Fruit fly (Drosophila melanogaster) whole organism, embryonic: ENCODE results near the gene CG33098.

ENCODE experiments used
- Atf3 ChIP-seq: fragments of 200-800 bp; sonication (Bioruptor generic); optimal IDR thresholded peaks from 3 replicates; lab custom pipeline; 2016; ENCODE audit warnings: missing biosample characterization, missing genetic modification characterization
- CG10431 ChIP-seq: fragments of 200-800 bp; sonication (Bioruptor generic); optimal IDR thresholded peaks from 3 replicates; lab custom pipeline; 2018; ENCODE audit warnings: missing biosample characterization, mild to moderate bottlenecking, missing genetic modification characterization
- CG11456 ChIP-seq: fragments of 200-800 bp; sonication (Bioruptor generic); IDR thresholded peaks from 3 replicates; pipeline ENCODE4 v1.3.6; 2022; ENCODE audit warnings: missing biosample characterization, missing genetic modification characterization
- CG12236 ChIP-seq: fragments of 200-800 bp; sonication (Bioruptor generic); optimal IDR thresholded peaks from 2 replicates; lab custom pipeline; 2016; ENCODE audit warnings: missing biosample characterization, missing genetic modification characterization
- CG12744 ChIP-seq: fragments of 200-800 bp; sonication (Bioruptor generic); optimal IDR thresholded peaks from 2 replicates; lab custom pipeline; 2016; ENCODE audit warnings: missing biosample characterization, missing genetic modification characterization
- CG13624 ChIP-seq: fragments of 200-800 bp; sonication (Bioruptor generic); optimal IDR thresholded peaks from 2 replicates; lab custom pipeline; 2016; ENCODE audit warnings: missing biosample characterization, missing genetic modification characterization
- CG14860 ChIP-seq: fragments of 200-800 bp; sonication (Bioruptor generic); IDR thresholded peaks from 3 replicates; pipeline ENCODE4 v1.3.6; 2022; ENCODE audit warnings: missing biosample characterization, missing genetic modification characterization; ENCODE audit not compliant: partially characterized antibody
- CG15011 ChIP-seq: fragments of 200-800 bp; sonication (Bioruptor generic); optimal IDR thresholded peaks from 3 replicates; lab custom pipeline; 2018; ENCODE audit warnings: missing biosample characterization, mild to moderate bottlenecking, missing genetic modification characterization
- CG16815 ChIP-seq: fragments of 200-800 bp; sonication (Bioruptor generic); optimal IDR thresholded peaks from 3 replicates; lab custom pipeline; 2017; ENCODE audit warnings: missing biosample characterization, mild to moderate bottlenecking, missing genetic modification characterization
- CG2120 ChIP-seq: fragments of 200-800 bp; sonication (Bioruptor generic); optimal IDR thresholded peaks from 3 replicates; lab custom pipeline; 2016; ENCODE audit warnings: missing biosample characterization, missing genetic modification characterization
- CG7271 ChIP-seq: fragments of 200-800 bp; sonication (Bioruptor generic); optimal IDR thresholded peaks from 2 replicates; lab custom pipeline; 2018; ENCODE audit warnings: missing biosample characterization, mild to moderate bottlenecking, missing genetic modification characterization, moderate library complexity
- CG8359 ChIP-seq: fragments of 200-800 bp; sonication (Bioruptor generic); optimal IDR thresholded peaks from 2 replicates; lab custom pipeline; 2017; ENCODE audit warnings: missing biosample characterization, mild to moderate bottlenecking, missing genetic modification characterization, borderline replicate concordance
- CG8924 ChIP-seq: fragments of 200-800 bp; optimal IDR thresholded peaks from 3 replicates; lab custom pipeline; 2019; ENCODE audit warnings: missing biosample characterization, mild to moderate bottlenecking, missing genetic modification characterization, moderate library complexity
- CoRest ChIP-seq: fragments of 200-800 bp; sonication (Bioruptor generic); optimal IDR thresholded peaks from 3 replicates; lab custom pipeline; 2018; ENCODE audit warnings: missing biosample characterization, mild to moderate bottlenecking, missing genetic modification characterization, moderate library complexity
- Deaf1 ChIP-seq: fragments of 200-800 bp; optimal IDR thresholded peaks from 3 replicates; lab custom pipeline; 2019; ENCODE audit warnings: missing biosample characterization, mild to moderate bottlenecking, missing genetic modification characterization, moderate library complexity
- E2f2 ChIP-seq: fragments of 200-800 bp; sonication (Bioruptor generic); IDR thresholded peaks from 2 replicates; pipeline ENCODE4 v1.3.6; 2022; ENCODE audit warnings: missing biosample characterization, missing genetic modification characterization
- ERR ChIP-seq: fragments of 200-800 bp; sonication (Bioruptor generic); optimal IDR thresholded peaks from 2 replicates; lab custom pipeline; 2016; ENCODE audit warnings: missing biosample characterization, missing genetic modification characterization
- Ets65A ChIP-seq: fragments of 200-800 bp; sonication (Bioruptor generic); peaks from one replicate; lab custom pipeline; 2016; ENCODE audit warnings: missing biosample characterization, missing genetic modification characterization
- H2.0 ChIP-seq: fragments of 200-800 bp; sonication (Bioruptor generic); IDR thresholded peaks from 2 replicates; pipeline ENCODE4 v1.3.6; 2022; ENCODE audit warnings: missing biosample characterization, missing genetic modification characterization
- HmgD ChIP-seq: fragments of 200-800 bp; sonication (Bioruptor generic); optimal IDR thresholded peaks from 3 replicates; lab custom pipeline; 2016; ENCODE audit warnings: missing biosample characterization, missing genetic modification characterization
- Hr3 ChIP-seq: fragments of 200-800 bp; sonication (Bioruptor generic); optimal IDR thresholded peaks from 3 replicates; lab custom pipeline; 2016; ENCODE audit warnings: missing biosample characterization, missing genetic modification characterization
- Lim3 ChIP-seq: fragments of 200-800 bp; sonication (Bioruptor generic); IDR thresholded peaks from 2 replicates; pipeline ENCODE4 v1.3.6; 2022; ENCODE audit warnings: missing biosample characterization, missing genetic modification characterization
- NfI ChIP-seq: fragments of 200-800 bp; sonication (Bioruptor generic); optimal IDR thresholded peaks from 3 replicates; lab custom pipeline; 2018; ENCODE audit warnings: missing biosample characterization, mild to moderate bottlenecking, missing genetic modification characterization, moderate library complexity
- PHDP ChIP-seq: fragments of 200-800 bp; sonication (Bioruptor generic); optimal IDR thresholded peaks from 3 replicates; lab custom pipeline; 2018; ENCODE audit warnings: missing biosample characterization, mild to moderate bottlenecking, missing genetic modification characterization, moderate library complexity
- Rfx ChIP-seq: fragments of 200-800 bp; sonication (Bioruptor generic); IDR thresholded peaks from 2 replicates; pipeline ENCODE4 v1.3.6; 2022; ENCODE audit warnings: missing biosample characterization, missing genetic modification characterization
- Stat92E ChIP-seq, 3 experiments: fragments of >200 bp in 2 of 3; fragments of 200-800 bp in 1 of 3; sonication (Bioruptor generic) in 1 of 3; optimal IDR thresholded peaks; 2 replicates each; lab custom pipeline; 2017 to 2019; ENCODE audit warnings: missing biosample characterization in 3 of 3, missing genetic modification characterization in 3 of 3, mild to moderate bottlenecking in 1 of 3, moderate library complexity in 1 of 3
- YL-1 ChIP-seq: fragments of 200-800 bp; sonication (Bioruptor generic); optimal IDR thresholded peaks from 3 replicates; lab custom pipeline; 2017; ENCODE audit warnings: missing biosample characterization, mild to moderate bottlenecking, missing genetic modification characterization
- ato ChIP-seq: fragments of 200-800 bp; sonication (Bioruptor generic); IDR thresholded peaks from 2 replicates; pipeline ENCODE4 v1.3.6; 2022; ENCODE audit warnings: missing biosample characterization, missing genetic modification characterization; ENCODE audit not compliant: partially characterized antibody
- cad ChIP-seq: fragments of >200 bp; optimal IDR thresholded peaks from 2 replicates; lab custom pipeline; 2017; ENCODE audit warnings: missing biosample characterization, missing genetic modification characterization
- chn ChIP-seq: fragments of 200-800 bp; sonication (Bioruptor generic); optimal IDR thresholded peaks from 2 replicates; lab custom pipeline; 2016; ENCODE audit warnings: missing biosample characterization, missing genetic modification characterization
- croc ChIP-seq: fragments of 200-800 bp; sonication (Bioruptor generic); conservative IDR thresholded peaks from 3 replicates; pipeline ENCODE4 v1.3.6; 2022; ENCODE audit warnings: missing biosample characterization, missing genetic modification characterization
- crol ChIP-seq: fragments of 200-800 bp; sonication (Bioruptor generic); IDR thresholded peaks from 2 replicates; pipeline ENCODE4 v1.3.6; 2022; ENCODE audit warnings: missing biosample characterization, missing genetic modification characterization
- cwo ChIP-seq: fragments of 200-800 bp; sonication (Bioruptor generic); optimal IDR thresholded peaks from 3 replicates; lab custom pipeline; 2017; ENCODE audit warnings: missing biosample characterization, missing genetic modification characterization, mild to moderate bottlenecking, moderate library complexity, missing genetic modification reagents
- disco-r ChIP-seq: fragments of 200-800 bp; sonication (Bioruptor generic); optimal IDR thresholded peaks from 2 replicates; lab custom pipeline; 2016; ENCODE audit warnings: missing biosample characterization, missing genetic modification characterization
- dysf ChIP-seq: fragments of 200-800 bp; sonication (Bioruptor generic); IDR thresholded peaks from 3 replicates; pipeline ENCODE4 v1.3.6; 2022; ENCODE audit warnings: missing biosample characterization, missing genetic modification characterization
- eyg ChIP-seq: fragments of 200-800 bp; sonication (Bioruptor generic); optimal IDR thresholded peaks from 3 replicates; lab custom pipeline; 2016; ENCODE audit warnings: missing biosample characterization, missing genetic modification characterization
- gce ChIP-seq: fragments of 200-800 bp; sonication (Bioruptor generic); IDR thresholded peaks from 3 replicates; pipeline ENCODE4 v1.3.6; 2022; ENCODE audit warnings: missing biosample characterization, missing genetic modification characterization
- gsb-n ChIP-seq: fragments of 200-800 bp; sonication (Bioruptor generic); optimal IDR thresholded peaks from 3 replicates; lab custom pipeline; 2018; ENCODE audit warnings: missing biosample characterization, mild to moderate bottlenecking, missing genetic modification characterization
- hkb ChIP-seq, 2 experiments: fragments of 200-800 bp in 1 of 2; fragments of >200 bp in 1 of 2; sonication (Bioruptor generic) in 1 of 2; IDR thresholded peaks in 1 of 2; optimal IDR thresholded peaks in 1 of 2; 2 replicates each; pipeline versions ENCODE4 v1.3.6 to Lab custom; 2017 to 2022; ENCODE audit warnings: missing biosample characterization in 1 of 2, missing genetic modification characterization in 1 of 2
- hth ChIP-seq: fragments of >200 bp; optimal IDR thresholded peaks from 2 replicates; lab custom pipeline; 2017; ENCODE audit warnings: inconsistent platforms
- jumu ChIP-seq: fragments of 200-800 bp; sonication (Bioruptor generic); optimal IDR thresholded peaks from 3 replicates; lab custom pipeline; 2016; ENCODE audit warnings: missing biosample characterization, missing genetic modification characterization
- maf-S ChIP-seq: fragments of 200-800 bp; sonication (Bioruptor generic); optimal IDR thresholded peaks from 2 replicates; lab custom pipeline; 2016; ENCODE audit warnings: missing biosample characterization, missing genetic modification characterization
- odd ChIP-seq: fragments of 200-800 bp; sonication (Bioruptor generic); optimal IDR thresholded peaks from 2 replicates; lab custom pipeline; 2017; ENCODE audit warnings: missing biosample characterization, mild to moderate bottlenecking, missing genetic modification characterization
- phol ChIP-seq: fragments of 200-800 bp; sonication (Bioruptor generic); optimal IDR thresholded peaks from 3 replicates; lab custom pipeline; 2018; ENCODE audit warnings: missing biosample characterization, mild to moderate bottlenecking, missing genetic modification characterization, moderate library complexity
- pros ChIP-seq: fragments of 200-800 bp; sonication (Bioruptor generic); optimal IDR thresholded peaks from 3 replicates; lab custom pipeline; 2019; ENCODE audit warnings: missing biosample characterization, mild to moderate bottlenecking, missing genetic modification characterization, moderate library complexity
- repo ChIP-seq: fragments of 200-800 bp; sonication (Bioruptor generic); optimal IDR thresholded peaks from 2 replicates; lab custom pipeline; 2016; ENCODE audit warnings: missing biosample characterization, missing genetic modification characterization
- schlank ChIP-seq: fragments of 200-800 bp; sonication (Bioruptor generic); optimal IDR thresholded peaks from 2 replicates; lab custom pipeline; 2018; ENCODE audit warnings: missing biosample characterization, mild to moderate bottlenecking, missing genetic modification characterization
- sens ChIP-seq: fragments of 200-800 bp; sonication (Bioruptor generic); peaks from one replicate; lab custom pipeline; 2016; ENCODE audit warnings: missing biosample characterization, missing genetic modification characterization
- stwl ChIP-seq: fragments of 200-800 bp; sonication (Bioruptor generic); optimal IDR thresholded peaks from 3 replicates; lab custom pipeline; 2018; ENCODE audit warnings: missing biosample characterization, mild to moderate bottlenecking, missing genetic modification characterization, moderate library complexity
- tap ChIP-seq: fragments of 200-800 bp; optimal IDR thresholded peaks from 3 replicates; lab custom pipeline; 2019; ENCODE audit warnings: missing biosample characterization, mild to moderate bottlenecking, missing genetic modification characterization, moderate library complexity
- zf30C ChIP-seq: fragments of 200-800 bp; sonication (Bioruptor generic); optimal IDR thresholded peaks from 3 replicates; lab custom pipeline; 2018; ENCODE audit warnings: missing biosample characterization, mild to moderate bottlenecking, missing genetic modification characterization
- zfh1 ChIP-seq: fragments of 200-800 bp; sonication (Bioruptor generic); IDR thresholded peaks from 3 replicates; pipeline ENCODE4 v1.3.6; 2022; ENCODE audit warnings: missing biosample characterization, missing genetic modification characterization

The CG33098 gene

DNA sequence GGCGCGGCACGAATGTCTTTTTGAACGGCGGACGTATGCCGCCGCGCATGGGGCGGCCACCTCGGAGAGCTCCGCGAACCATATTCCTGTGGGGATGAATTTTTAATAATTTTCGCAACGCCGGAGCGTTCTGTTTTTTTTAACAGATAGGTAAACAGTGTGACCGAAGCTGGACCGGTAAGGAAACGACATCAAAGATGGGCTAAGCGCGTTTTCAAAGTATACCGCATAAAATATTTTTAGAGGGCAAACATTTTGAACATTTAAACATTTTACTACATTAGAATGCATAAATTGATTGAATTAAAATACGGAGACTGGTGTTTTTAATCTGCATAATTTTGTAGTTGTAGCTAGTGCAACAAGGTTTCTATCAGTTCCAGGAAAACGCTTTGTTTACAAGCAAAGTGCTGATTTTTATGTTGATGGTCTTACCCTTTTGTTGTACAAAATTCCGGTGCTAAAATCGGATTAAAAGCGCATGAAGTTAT is 42.2 kb downstream of the CG33098 start, which contains the start of the genes CG5641 and CG5245 (continued):
- TF ChIP-seq HmgD (GFP tag; lab: Kevin White, UChicago) (no peak), CG14860 (GFP tag; lab: Robert Waterston, UW) (no peak), CG13624 (no peak), CG15011 (GFP tag; lab: Kevin White, UChicago) (no peak), repo (GFP tag; lab: Kevin White, UChicago) (no peak), Rfx (GFP tag; lab: Robert Waterston, UW) (no peak), eyg (no peak), ato (GFP tag; lab: Robert Waterston, UW) (no peak), maf-S (GFP tag; lab: Kevin White, UChicago) (no peak), CoRest (peak; percentile 12), CG2120 (GFP tag; lab: Kevin White, UChicago) (no peak), stwl (peak; percentile 40), hkb (optimal IDR thresholded peaks at IDR 0.05; lab: Kevin White, UChicago) (peak; percentile 26), hkb (GFP tag; IDR thresholded peaks at IDR 0.05; lab: Robert Waterston, UW) (no peak), odd (GFP tag; lab: Kevin White, UChicago) (no peak), cad (GFP tag; lab: Kevin White, UChicago) (no peak), crol (GFP tag; lab: Robert Waterston, UW) (no peak), jumu (no peak), CG10431 (GFP tag; lab: Kevin White, UChicago) (no peak), CG12744 (GFP tag; lab: Kevin White, UChicago) (no peak), Ets65A (GFP tag; lab: Kevin White, UChicago) (no peak), YL-1 (peak; percentile 23), schlank (no peak), CG8359 (GFP tag; lab: Kevin White, UChicago) (no peak), E2f2 (peak; percentile 64), CG12236 (GFP tag; lab: Kevin White, UChicago) (no peak), hth (no peak), zfh1 (GFP tag; lab: Robert Waterston, UW) (0 out of 3 replicates have a peak, but pooled peaks have one; percentile 10), H2.0 (no peak), dysf (no peak), pros (no peak), Hr3 (no peak), tap (tag; lab: Kevin White, UChicago) (no peak), gce (GFP tag; lab: Robert Waterston, UW) (no peak), Lim3 (GFP tag; lab: Robert Waterston, UW) (no peak), chn (GFP tag; lab: Kevin White, UChicago) (no peak), disco-r (GFP tag; lab: Kevin White, UChicago) (no peak), Deaf1 (no peak), NfI (GFP tag; lab: Kevin White, UChicago) (no peak), phol (tag; lab: Kevin White, UChicago) (peak; percentile 29), PHDP (no peak), croc (GFP tag; lab: Robert Waterston, UW) (no peak), gsb-n (tag; lab: Kevin White, UChicago) (no peak), Atf3 (GFP tag; lab: Kevin White, UChicago) (no peak), CG11456 (GFP tag; lab: Robert Waterston, UW) (no peak), Stat92E (GFP tag; optimal IDR thresholded peaks at IDR 0.05; lab: Kevin White, UChicago) (peak in 1 of 3 experiments; percentile 5), cwo (no peak), CG7271 (tag; lab: Kevin White, UChicago) (no peak), ERR (no peak), CG16815 (no peak), sens (peak; percentile 34), CG8924 (tag; lab: Kevin White, UChicago) (no peak), zf30C (GFP tag; lab: Kevin White, UChicago) (no peak)
